Fruit fly (Drosophila melanogaster): ENCODE results near the gene CG34263.

The CG34263 gene

dm6 chr3L:264378-265151 is 1.1 kb downstream of the CG34263 start, which contains the start of the genes Tudor-SN and mRpL17 (continued):
- TF ChIP-seq bowl (GFP tag; IDR thresholded peaks at IDR 0.05), result no peak
- TF ChIP-seq sc (optimal IDR thresholded peaks at IDR 0.05), result no peak
- TF ChIP-seq sc (GFP tag; optimal IDR thresholded peaks at IDR 0.05), result peak; percentile 15
- TF ChIP-seq CG18599 (GFP tag; optimal IDR thresholded peaks at IDR 0.05), result peak; percentile 44
- peak; percentile 6 for TF ChIP-seq NC2β (GFP tag; optimal IDR thresholded peaks at IDR 0.05)
- TF ChIP-seq CG3163 (GFP tag; optimal IDR thresholded peaks at IDR 0.05), result no peak
- TF ChIP-seq Hey (tag; optimal IDR thresholded peaks at IDR 0.05), result no peak
- peak; percentile 11 for TF ChIP-seq CG34376 (GFP tag; optimal IDR thresholded peaks at IDR 0.05)
- peak; percentile 81 for TF ChIP-seq CG30020 (tag; optimal IDR thresholded peaks at IDR 0.05)
- TF ChIP-seq BEAF-32 (GFP tag; optimal IDR thresholded peaks at IDR 0.05), result peak; percentile 97
- TF ChIP-seq Hr3 (GFP tag; optimal IDR thresholded peaks at IDR 0.05), result peak; percentile 65
- TF ChIP-seq fru (optimal IDR thresholded peaks at IDR 0.05), result no peak
- TF ChIP-seq Hr51 (GFP tag; optimal IDR thresholded peaks at IDR 0.05), result peak in 1 of 2 experiments; percentile 25
- TF ChIP-seq al (GFP tag; IDR thresholded peaks at IDR 0.05), result peak; percentile 19; the same call in 1 of the 2 replicates
- TF ChIP-seq CG9876 (GFP tag; optimal IDR thresholded peaks at IDR 0.05), result no peak
- no peak for TF ChIP-seq CG17359 (tag; optimal IDR thresholded peaks at IDR 0.05)
- TF ChIP-seq CG4282 (GFP tag; optimal IDR thresholded peaks at IDR 0.05), result no peak
- peak; percentile 51 for TF ChIP-seq ind (GFP tag; optimal IDR thresholded peaks at IDR 0.05)
- TF ChIP-seq CG9437 (GFP tag; optimal IDR thresholded peaks at IDR 0.05), result peak; percentile 97
- peak; percentile 68 for TF ChIP-seq Sin3A (optimal IDR thresholded peaks at IDR 0.05)
- peak; percentile 28 for TF ChIP-seq odd (GFP tag; optimal IDR thresholded peaks at IDR 0.05)
- no peak for TF ChIP-seq emc (GFP tag; optimal IDR thresholded peaks at IDR 0.05)
- TF ChIP-seq sob (GFP tag; IDR thresholded peaks at IDR 0.05), result peak; percentile 48; the same call in 1 of the 2 replicates
- peak; percentile 93 for TF ChIP-seq nerfin-2 (GFP tag; IDR thresholded peaks at IDR 0.05; ENCODE audit: partially characterized antibody)
- peak; percentile 54 for TF ChIP-seq CG10431 (GFP tag; optimal IDR thresholded peaks at IDR 0.05)
- TF ChIP-seq Kr (GFP tag; optimal IDR thresholded peaks at IDR 0.05), result no peak
- peak; percentile 52 for TF ChIP-seq Max (GFP tag; optimal IDR thresholded peaks at IDR 0.05)
- no peak for TF ChIP-seq Myb (GFP tag; optimal IDR thresholded peaks at IDR 0.05)
- TF ChIP-seq ac (GFP tag; optimal IDR thresholded peaks at IDR 0.05), result no peak
- no peak for TF ChIP-seq CG12744 (GFP tag; optimal IDR thresholded peaks at IDR 0.05)
- TF ChIP-seq CG11560 (tag; IDR thresholded peaks at IDR 0.05), result no peak
- TF ChIP-seq chm (GFP tag; IDR thresholded peaks at IDR 0.05), result no peak
- peak; percentile 11 for TF ChIP-seq az2 (GFP tag; optimal IDR thresholded peaks at IDR 0.05)
- no peak for TF ChIP-seq CG8765 (GFP tag; IDR thresholded peaks at IDR 0.05)
- TF ChIP-seq CG12391 (tag; optimal IDR thresholded peaks at IDR 0.05), result peak; percentile 79
- peak; percentile 40 for TF ChIP-seq CG15696 (tag; optimal IDR thresholded peaks at IDR 0.05)
- TF ChIP-seq CG12104 (GFP tag; optimal IDR thresholded peaks at IDR 0.05), result peak; percentile 20
- TF ChIP-seq Dp (GFP tag; optimal IDR thresholded peaks at IDR 0.05), result peak; percentile 53
- no peak for TF ChIP-seq pnt (GFP tag; optimal IDR thresholded peaks at IDR 0.05)
- TF ChIP-seq Atf6 (GFP tag; IDR thresholded peaks at IDR 0.05), result 0 out of 2 replicates have a peak, but pooled peaks have one; percentile 42
- TF ChIP-seq CG12942 (GFP tag; optimal IDR thresholded peaks at IDR 0.05), result no peak
- peak; percentile 83 for TF ChIP-seq Ets65A (GFP tag)
- TF ChIP-seq crc (GFP tag; optimal IDR thresholded peaks at IDR 0.05), result no peak
- peak; percentile 79 for TF ChIP-seq sens (GFP tag)
- peak; percentile 52 for TF ChIP-seq CG12155 (GFP tag; optimal IDR thresholded peaks at IDR 0.05)
- TF ChIP-seq pho (GFP tag; optimal IDR thresholded peaks at IDR 0.05), result no peak
- peak; percentile 12 for TF ChIP-seq CG4854 (GFP tag; optimal IDR thresholded peaks at IDR 0.05)
- TF ChIP-seq pzg (GFP tag; optimal IDR thresholded peaks at IDR 0.05), result peak; percentile 49
- peak; percentile 60 for TF ChIP-seq sqz (GFP tag; optimal IDR thresholded peaks at IDR 0.05)
- TF ChIP-seq Optix (GFP tag; IDR thresholded peaks at IDR 0.05), result no peak
- no peak for TF ChIP-seq ase (GFP tag; IDR thresholded peaks at IDR 0.05)

All from whole organism, embryonic.